Fruit fly (Drosophila melanogaster): ENCODE results near the gene Ent3.

The Ent3 gene

DNA sequence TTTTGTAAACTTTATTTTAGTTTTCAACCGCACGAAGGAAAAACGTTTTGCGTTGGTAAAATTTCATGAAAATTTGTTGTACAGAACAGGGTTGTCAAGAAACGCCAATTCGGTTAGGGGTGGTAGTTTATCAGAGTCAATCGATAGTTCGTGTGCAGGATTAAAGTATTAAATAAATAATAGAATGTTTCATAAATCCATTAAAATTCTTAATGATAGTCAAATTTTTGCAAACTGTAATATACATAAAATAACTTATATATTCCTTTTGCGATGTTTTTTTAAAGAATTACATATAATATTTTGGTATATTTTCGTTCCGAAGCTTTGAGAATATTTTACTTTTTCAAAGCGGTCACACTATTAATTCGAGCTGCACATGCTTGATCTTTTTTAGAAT, 39.5 kb upstream of the Ent3 start, which contains the start of the genes Sf3a2 and CG42588 (continued):
- TF ChIP-seq net (GFP tag; optimal IDR thresholded peaks at IDR 0.05) (no peak), acj6 (GFP tag; optimal IDR thresholded peaks at IDR 0.05) (no peak), Sox14 (GFP tag; optimal IDR thresholded peaks at IDR 0.05) (no peak), achi (GFP tag; optimal IDR thresholded peaks at IDR 0.05) (no peak), Smox (GFP tag; optimal IDR thresholded peaks at IDR 0.05) (no peak), Blimp-1 (GFP tag; optimal IDR thresholded peaks at IDR 0.05) (no peak), CG7368 (GFP tag; optimal IDR thresholded peaks at IDR 0.05) (no peak)

DNA sequence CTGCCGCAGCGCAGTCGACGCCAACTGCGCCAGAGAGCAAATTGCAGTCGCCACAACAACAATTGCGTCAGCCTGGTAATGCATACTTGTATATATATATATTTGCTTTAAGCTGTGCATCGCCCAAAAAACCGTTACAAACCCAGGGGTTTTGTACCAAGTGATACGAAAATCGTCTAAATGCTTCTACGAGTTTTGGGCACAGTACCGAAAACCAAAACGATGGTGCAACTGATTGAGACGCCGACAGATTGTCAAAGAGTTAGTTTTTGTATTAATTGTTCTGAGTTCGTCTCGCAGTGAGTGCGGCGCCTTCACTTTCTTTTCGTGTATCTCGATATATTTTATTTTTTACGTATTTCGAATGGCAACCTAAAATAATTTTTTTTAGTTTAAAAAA, 38.6 kb upstream of the Ent3 start:
- TF ChIP-seq CG3919 (GFP tag; optimal IDR thresholded peaks at IDR 0.05) (no peak), spab (GFP tag; optimal IDR thresholded peaks at IDR 0.05) (no peak), CG8119 (GFP tag; IDR thresholded peaks at IDR 0.05) (no peak), CG8632 (GFP tag; optimal IDR thresholded peaks at IDR 0.05) (no peak), Sox14 (GFP tag; optimal IDR thresholded peaks at IDR 0.05) (no peak), fd85E (GFP tag; optimal IDR thresholded peaks at IDR 0.05) (no peak), pdm3 (GFP tag; optimal IDR thresholded peaks at IDR 0.05) (no peak), svp (GFP tag) (no peak), Ets96B (tag; optimal IDR thresholded peaks at IDR 0.05) (no peak), CG6163 (GFP tag; IDR thresholded peaks at IDR 0.05) (no peak), Gug (GFP tag; IDR thresholded peaks at IDR 0.05) (no peak)

DNA sequence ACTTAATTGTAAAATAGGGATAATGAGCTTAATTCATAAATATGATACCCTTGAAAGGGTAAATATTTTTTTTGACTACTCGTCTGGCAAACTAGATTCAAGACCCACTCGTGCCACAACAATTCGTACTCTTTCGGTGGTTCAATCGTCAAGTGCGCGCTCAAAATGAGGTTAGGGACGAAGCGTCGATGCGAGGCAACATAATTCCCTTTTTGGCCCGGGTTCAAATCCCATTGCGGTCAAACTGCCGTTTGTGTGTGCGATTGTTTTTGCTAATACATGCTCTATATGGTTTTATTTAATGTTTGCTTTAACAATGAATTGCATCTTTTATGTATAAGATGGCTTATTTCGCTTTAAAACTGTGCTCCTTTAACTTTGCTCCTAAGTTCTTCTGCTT, 37.7 kb upstream of the Ent3 start:
- TF ChIP-seq eg (GFP tag; IDR thresholded peaks at IDR 0.05), result no peak
- TF ChIP-seq Gug (GFP tag; IDR thresholded peaks at IDR 0.05), result no peak
- no peak for TF ChIP-seq CG4318 (GFP tag; optimal IDR thresholded peaks at IDR 0.05)
- peak; percentile 11; the same call in 1 of the 2 replicates for TF ChIP-seq CG15336 (GFP tag; IDR thresholded peaks at IDR 0.05)
- TF ChIP-seq Sox15 (GFP tag; optimal IDR thresholded peaks at IDR 0.05), result no peak
- no peak for TF ChIP-seq dac (GFP tag; optimal IDR thresholded peaks at IDR 0.05)

dm6 chr3L:12827705-12828104, 25.7 kb upstream of the Ent3 start:
- TF ChIP-seq Sox14 (GFP tag; optimal IDR thresholded peaks at IDR 0.05) (no peak), net (GFP tag; optimal IDR thresholded peaks at IDR 0.05) (no peak), CG11762 (GFP tag; optimal IDR thresholded peaks at IDR 0.05; ENCODE audit: insufficient read depth) (no peak), esn (GFP tag; optimal IDR thresholded peaks at IDR 0.05) (no peak), lz (GFP tag; optimal IDR thresholded peaks at IDR 0.05) (no peak), CG10631 (GFP tag; optimal IDR thresholded peaks at IDR 0.05) (no peak)

DNA sequence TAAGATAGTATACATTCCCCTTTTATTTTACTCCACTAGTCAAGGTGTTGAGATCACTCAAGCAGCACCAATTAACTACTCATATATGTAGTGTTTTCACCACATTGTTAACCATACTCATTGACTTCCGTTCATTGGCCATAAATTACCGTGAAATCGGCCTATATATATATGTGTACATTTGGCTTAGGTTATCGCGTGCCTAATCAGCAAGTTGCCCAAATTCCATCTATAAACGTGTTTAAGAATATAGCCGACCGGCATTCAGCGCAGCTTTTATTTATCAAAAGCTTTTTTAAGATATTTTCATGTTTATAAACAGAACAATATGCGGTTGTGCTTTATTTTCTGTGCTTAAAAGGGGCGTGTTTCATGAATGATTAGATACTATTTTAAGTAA, 24.9 kb upstream of the Ent3 start:
- no peak for TF ChIP-seq topi (GFP tag; optimal IDR thresholded peaks at IDR 0.05)
- TF ChIP-seq CG9139 (GFP tag; optimal IDR thresholded peaks at IDR 0.05), result no peak
- TF ChIP-seq spab (GFP tag; optimal IDR thresholded peaks at IDR 0.05), result no peak
- no peak for TF ChIP-seq CG6276 (GFP tag; optimal IDR thresholded peaks at IDR 0.05)
- no peak for TF ChIP-seq CG31627 (GFP tag; optimal IDR thresholded peaks at IDR 0.05)
- no peak for TF ChIP-seq Sox15 (GFP tag; optimal IDR thresholded peaks at IDR 0.05)
- no peak for TF ChIP-seq achi (GFP tag; optimal IDR thresholded peaks at IDR 0.05)

DNA sequence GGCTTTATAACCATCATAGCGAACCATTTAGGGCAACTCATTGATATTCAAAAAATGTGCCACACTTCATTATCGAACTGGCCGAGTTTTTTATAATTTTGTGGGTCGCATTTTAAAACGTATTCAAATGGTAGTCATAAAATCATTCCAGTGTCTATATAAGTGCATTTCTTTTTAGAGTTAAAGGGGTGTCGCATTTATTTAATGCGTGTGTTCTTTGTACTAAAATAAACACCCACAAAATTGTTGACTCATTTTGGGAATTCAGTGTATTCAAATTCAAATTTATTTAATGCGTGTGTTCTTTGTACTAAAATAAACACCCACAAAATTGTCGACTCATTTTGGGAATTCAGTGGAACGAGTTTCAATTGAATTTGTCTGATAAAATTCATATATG, 23.0 kb upstream of the Ent3 start:
- TF ChIP-seq eg (GFP tag; IDR thresholded peaks at IDR 0.05) (no peak), fd85E (GFP tag; optimal IDR thresholded peaks at IDR 0.05) (no peak), fd59A (GFP tag; optimal IDR thresholded peaks at IDR 0.05) (no peak), CG34406 (GFP tag; optimal IDR thresholded peaks at IDR 0.05) (no peak), CG3919 (GFP tag; optimal IDR thresholded peaks at IDR 0.05) (no peak), CG6163 (GFP tag; IDR thresholded peaks at IDR 0.05) (no peak), vri (GFP tag; optimal IDR thresholded peaks at IDR 0.05) (no peak), salr (GFP tag; optimal IDR thresholded peaks at IDR 0.05) (no peak), Ets21C (GFP tag; optimal IDR thresholded peaks at IDR 0.05) (no peak), spab (GFP tag; optimal IDR thresholded peaks at IDR 0.05) (no peak), Hr38 (GFP tag; optimal IDR thresholded peaks at IDR 0.05) (no peak), Blimp-1 (GFP tag; optimal IDR thresholded peaks at IDR 0.05) (no peak)
